Worm (Caenorhabditis elegans): ENCODE results near the gene T23F2.5.

T23F2.5 gene

DNA sequence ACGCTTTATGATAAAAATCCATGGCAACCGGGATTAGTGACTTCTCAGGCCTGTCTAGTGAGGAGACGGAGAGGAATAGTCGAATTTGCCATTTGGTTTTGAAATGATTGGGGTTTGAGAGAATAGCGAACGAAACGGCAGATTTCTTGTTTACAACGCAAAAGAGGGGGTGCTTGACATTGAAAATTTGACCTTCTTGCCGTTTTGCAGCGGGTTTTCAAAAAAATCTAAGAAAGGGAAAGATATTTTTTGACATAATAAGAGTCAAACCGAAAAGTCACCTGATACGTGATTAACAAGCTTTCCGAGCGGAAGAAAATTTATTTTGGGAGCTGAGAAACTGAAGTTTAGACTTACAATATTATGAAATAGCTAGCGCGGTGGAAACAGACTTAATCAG, 881 bp upstream of the T23F2.5 start:
- TF ChIP-seq alr-1 (tag; optimal IDR thresholded peaks at IDR 0.05), result no peak
- TF ChIP-seq nhr-11 (tag; optimal IDR thresholded peaks at IDR 0.05), result no peak
- no peak for TF ChIP-seq C34F6.9 (tag; optimal IDR thresholded peaks at IDR 0.05)
- no peak for TF ChIP-seq nhr-12 (tag; optimal IDR thresholded peaks at IDR 0.05)
- TF ChIP-seq nhr-6 (tag; optimal IDR thresholded peaks at IDR 0.05), result no peak
- peak; percentile 15 for TF ChIP-seq blmp-1 (tag; optimal IDR thresholded peaks at IDR 0.05; ENCODE audit: insufficient read depth)
- peak; percentile 12 for TF ChIP-seq crh-2 (tag; optimal IDR thresholded peaks at IDR 0.05)
- TF ChIP-seq fos-1 (tag; optimal IDR thresholded peaks at IDR 0.05), result no peak
- TF ChIP-seq unc-55 (GFP tag; optimal IDR thresholded peaks at IDR 0.05), result no peak
- no peak for TF ChIP-seq sma-3 (GFP tag; optimal IDR thresholded peaks at IDR 0.05)
- peak; percentile 8 for TF ChIP-seq nhr-129 (tag; optimal IDR thresholded peaks at IDR 0.05)
- TF ChIP-seq nhr-25 (tag; optimal IDR thresholded peaks at IDR 0.05), result peak; percentile 63
- no peak for TF ChIP-seq ama-1 (optimal IDR thresholded peaks at IDR 0.05)
- no peak for TF ChIP-seq zag-1 (tag; optimal IDR thresholded peaks at IDR 0.05)
- no peak for TF ChIP-seq egl-27 (tag; optimal IDR thresholded peaks at IDR 0.05)
- no peak for TF ChIP-seq ztf-11 (tag; optimal IDR thresholded peaks at IDR 0.05)

- no peak for TF ChIP-seq ceh-16 (tag; optimal IDR thresholded peaks at IDR 0.05)
- TF ChIP-seq crh-2 (tag; optimal IDR thresholded peaks at IDR 0.05), result peak; percentile 42
- no peak for TF ChIP-seq nhr-10 (tag; optimal IDR thresholded peaks at IDR 0.05)
- TF ChIP-seq nhr-21 (tag; optimal IDR thresholded peaks at IDR 0.05), result no peak
- TF ChIP-seq ama-1 (optimal IDR thresholded peaks at IDR 0.05), result no peak
- TF ChIP-seq nhr-129 (tag; optimal IDR thresholded peaks at IDR 0.05), result peak; percentile 40
- no peak for TF ChIP-seq ZK546.5 (tag; optimal IDR thresholded peaks at IDR 0.05)
- peak; percentile 18 for TF ChIP-seq nhr-25 (tag; optimal IDR thresholded peaks at IDR 0.05)
These were observed 598 bp downstream of the T23F2.5 start for ce11 chrX:5516365-5516764.

ce11 chrX:5515459-5515858, 1.5 kb downstream of the T23F2.5 start:
- TF ChIP-seq nhr-237 (tag; optimal IDR thresholded peaks at IDR 0.05), result no peak
- peak; percentile 3 for TF ChIP-seq nhr-129 (tag; optimal IDR thresholded peaks at IDR 0.05)
- TF ChIP-seq skn-1 (tag; optimal IDR thresholded peaks at IDR 0.05), result no peak
- TF ChIP-seq nhr-12 (tag; optimal IDR thresholded peaks at IDR 0.05), result no peak
- no peak for TF ChIP-seq sma-3 (GFP tag; optimal IDR thresholded peaks at IDR 0.05)
- TF ChIP-seq gmeb-1 (tag; optimal IDR thresholded peaks at IDR 0.05), result no peak
- TF ChIP-seq dmd-4 (tag; optimal IDR thresholded peaks at IDR 0.05), result no peak
- TF ChIP-seq crh-2 (tag; optimal IDR thresholded peaks at IDR 0.05), result no peak
- TF ChIP-seq ztf-1 (GFP tag; conservative IDR thresholded peaks at IDR 0.05), result no peak
- no peak for TF ChIP-seq F13H6.1 (tag; optimal IDR thresholded peaks at IDR 0.05)
- TF ChIP-seq ZK546.5 (tag; optimal IDR thresholded peaks at IDR 0.05), result no peak
- no peak for TF ChIP-seq C34F6.9 (tag; optimal IDR thresholded peaks at IDR 0.05)
- no peak for TF ChIP-seq snpc-4 (tag; optimal IDR thresholded peaks at IDR 0.05)
- TF ChIP-seq lin-13 (GFP tag; optimal IDR thresholded peaks at IDR 0.05), result no peak
- no peak for TF ChIP-seq nhr-23 (tag; optimal IDR thresholded peaks at IDR 0.05)
- TF ChIP-seq unc-39 (tag; optimal IDR thresholded peaks at IDR 0.05), result no peak
- TF ChIP-seq peb-1 (tag; optimal IDR thresholded peaks at IDR 0.05), result no peak
- peak; percentile 57 for TF ChIP-seq sma-9 (GFP tag; optimal IDR thresholded peaks at IDR 0.05)
- TF ChIP-seq sma-9 (tag; optimal IDR thresholded peaks at IDR 0.05), result no peak
- peak; percentile 39 for TF ChIP-seq sem-4 (tag; optimal IDR thresholded peaks at IDR 0.05)

ce11 chrX:5514984-5515383, 2.0 kb downstream of the T23F2.5 start, which contains the start of gene T23F2.4:
TSS of gene T23F2.4 (minus strand) at chrX:5515084.
- TF ChIP-seq skn-1 (tag; optimal IDR thresholded peaks at IDR 0.05) (no peak), R02D3.7 (tag; optimal IDR thresholded peaks at IDR 0.05) (no peak)

DNA sequence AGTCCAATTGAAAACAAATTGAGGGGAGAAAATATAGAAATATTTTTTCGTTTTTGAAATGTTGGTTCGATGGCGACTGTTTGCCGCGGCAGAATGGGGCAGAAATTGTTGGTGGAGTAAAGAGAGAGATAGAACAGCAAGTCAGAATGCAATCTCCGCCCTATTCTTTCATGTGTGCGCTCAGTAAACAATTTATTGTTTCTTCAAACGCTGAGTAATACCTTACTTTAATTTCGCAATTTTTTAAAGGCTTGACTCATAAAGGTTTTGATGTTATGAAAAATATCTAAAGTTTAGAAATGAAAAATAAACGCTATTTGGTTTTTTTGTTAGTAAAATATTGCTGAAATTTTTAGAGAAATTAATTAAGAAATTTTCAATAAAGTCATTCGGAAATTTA, 2.6 kb downstream of the T23F2.5 start:
- TF ChIP-seq ceh-16 (tag; optimal IDR thresholded peaks at IDR 0.05) (no peak), crh-2 (tag; optimal IDR thresholded peaks at IDR 0.05) (no peak), zag-1 (tag; optimal IDR thresholded peaks at IDR 0.05) (no peak), nhr-23 (tag; optimal IDR thresholded peaks at IDR 0.05) (no peak), F13H6.1 (tag; optimal IDR thresholded peaks at IDR 0.05) (no peak), nhr-10 (tag; optimal IDR thresholded peaks at IDR 0.05) (no peak), unc-62 (GFP tag; optimal IDR thresholded peaks at IDR 0.05) (no peak), gmeb-1 (tag; optimal IDR thresholded peaks at IDR 0.05) (no peak), C34F6.9 (tag; optimal IDR thresholded peaks at IDR 0.05) (no peak), unc-39 (tag; optimal IDR thresholded peaks at IDR 0.05) (no peak), elt-1 (tag; optimal IDR thresholded peaks at IDR 0.05) (no peak), nhr-25 (tag; optimal IDR thresholded peaks at IDR 0.05) (no peak), alr-1 (tag; optimal IDR thresholded peaks at IDR 0.05) (no peak), nhr-12 (tag; optimal IDR thresholded peaks at IDR 0.05) (no peak), nhr-237 (tag; optimal IDR thresholded peaks at IDR 0.05) (no peak), mab-5 (tag; optimal IDR thresholded peaks at IDR 0.05) (no peak), unc-55 (GFP tag; optimal IDR thresholded peaks at IDR 0.05) (no peak), sma-9 (GFP tag; optimal IDR thresholded peaks at IDR 0.05) (no peak), sma-9 (tag; optimal IDR thresholded peaks at IDR 0.05) (no peak), dmd-4 (tag; optimal IDR thresholded peaks at IDR 0.05) (no peak), sem-4 (tag; optimal IDR thresholded peaks at IDR 0.05) (no peak)

All from whole organism, L2 larva.